Fruit fly (Drosophila melanogaster) S2 (cell line): ENCODE data around the gene Elo68alpha.

Experiments
- CG8478 ChIP-seq: fragments of >200 bp; optimal IDR thresholded peaks from 2 replicates; lab custom pipeline; 2018
- CTCF ChIP-seq, 2 experiments: fragments of >200 bp; optimal IDR thresholded peaks; 2 replicates each; lab custom pipeline; 2018

Gene Elo68alpha

DNA sequence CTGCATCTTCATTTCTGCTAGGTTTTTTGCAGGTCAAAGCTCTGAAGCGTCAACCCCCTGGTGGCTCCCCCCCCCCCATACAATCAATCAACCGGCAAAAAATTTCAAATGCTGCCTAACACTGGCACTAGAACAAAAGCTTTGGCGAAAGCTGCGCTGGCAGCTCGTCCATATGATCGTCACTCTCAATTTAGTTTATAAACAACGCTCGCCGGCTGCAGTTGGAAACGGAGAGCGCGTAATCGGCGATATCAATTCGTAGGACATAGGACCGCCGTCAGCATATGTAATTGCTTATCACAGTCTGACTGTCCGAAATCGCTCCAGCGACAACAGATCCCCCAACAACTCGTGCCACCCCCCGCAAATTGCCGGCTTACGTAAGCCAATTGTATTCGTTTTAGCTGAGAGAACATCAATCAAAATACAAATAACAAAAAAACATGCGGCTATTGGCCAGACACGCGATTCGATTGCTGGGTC lies 32.4 kb downstream of the Elo68alpha start, which contains the start of gene Mocs1:
TSS of gene Mocs1 (plus strand) at position 155 of the 483 bp plus-strand sequence.
- no peak for TF ChIP-seq CTCF (optimal IDR thresholded peaks at IDR 0.05; lab: Kevin White, UChicago)
- TF ChIP-seq CG8478 = no peak

DNA sequence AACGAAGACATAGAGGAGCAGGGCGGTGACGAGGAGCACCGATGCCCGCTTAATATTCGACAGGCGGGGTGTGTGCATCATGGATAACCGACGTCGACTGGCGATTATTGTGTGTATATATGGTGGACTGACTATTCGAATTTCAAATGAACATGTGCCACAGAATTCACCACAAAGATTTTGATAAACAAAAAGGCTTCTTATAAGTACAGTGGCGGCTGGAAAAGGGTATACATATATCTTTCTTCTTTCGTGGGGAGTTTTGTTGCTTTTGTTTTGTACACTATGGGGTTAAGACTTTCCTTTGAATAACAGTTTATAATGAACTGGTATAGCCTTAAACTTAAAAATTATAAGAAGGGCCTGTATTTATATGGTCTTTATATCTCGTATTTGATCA lies 33.1 kb downstream of the Elo68alpha start, which contains the start of gene CG6310:
TSS of gene CG6310 (minus strand) at position 101 of the 400 bp plus-strand sequence.
- TF ChIP-seq CTCF (optimal IDR thresholded peaks at IDR 0.05; lab: Kevin White, UChicago) (no peak), CG8478 (no peak)

DNA sequence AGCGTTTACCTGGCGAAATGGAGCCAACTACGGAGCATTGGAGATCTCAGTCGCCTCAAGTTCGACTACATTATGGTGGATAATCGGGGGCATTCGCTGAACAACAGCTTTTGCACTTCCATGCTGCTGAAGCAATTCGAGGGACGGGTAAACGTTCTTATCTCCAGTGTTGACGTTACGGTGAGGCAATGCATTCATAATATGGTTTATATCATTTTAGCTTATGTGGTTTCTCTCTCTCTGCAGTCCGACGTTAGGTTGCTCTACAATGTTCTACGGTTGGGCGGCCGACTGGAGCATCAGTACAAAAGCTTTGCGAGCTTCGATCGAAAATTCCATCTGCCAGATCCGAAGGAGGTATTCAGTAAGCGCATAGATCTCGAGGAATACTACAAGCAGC lies 37.0 kb downstream of the Elo68alpha start:
- no peak for TF ChIP-seq CG8478

DNA sequence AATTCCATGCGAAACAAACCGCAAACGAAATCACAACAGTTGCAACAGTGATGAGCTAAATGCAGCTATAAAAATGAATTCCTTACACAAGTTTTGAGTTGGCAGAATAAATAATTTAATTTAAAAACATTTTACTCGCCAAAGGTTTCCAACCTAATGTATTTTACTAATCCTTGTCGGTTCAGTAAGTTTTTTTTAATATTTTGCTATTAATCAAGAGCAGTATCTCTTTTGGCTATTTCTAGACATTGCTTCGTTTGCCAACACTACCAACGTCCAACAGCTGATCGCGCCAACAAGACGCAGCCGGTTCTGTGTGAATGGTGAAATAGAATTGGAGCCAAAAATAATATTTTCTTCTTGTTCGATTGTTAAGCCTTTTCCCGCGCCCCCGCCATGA lies 38.1 kb downstream of the Elo68alpha start, which contains the start of the genes CG32075, CG45101 and SuUR:
TSS of gene CG32075 (minus strand) at position 253 of the 400 bp plus-strand sequence.
TSS of gene CG45101 (plus strand) at position 303 of the 400 bp plus-strand sequence.
TSS of gene SuUR (plus strand) at position 303 of the 400 bp plus-strand sequence.
- no peak for TF ChIP-seq CTCF (optimal IDR thresholded peaks at IDR 0.05; lab: Kevin White, UChicago)
- TF ChIP-seq CG8478 = no peak

DNA sequence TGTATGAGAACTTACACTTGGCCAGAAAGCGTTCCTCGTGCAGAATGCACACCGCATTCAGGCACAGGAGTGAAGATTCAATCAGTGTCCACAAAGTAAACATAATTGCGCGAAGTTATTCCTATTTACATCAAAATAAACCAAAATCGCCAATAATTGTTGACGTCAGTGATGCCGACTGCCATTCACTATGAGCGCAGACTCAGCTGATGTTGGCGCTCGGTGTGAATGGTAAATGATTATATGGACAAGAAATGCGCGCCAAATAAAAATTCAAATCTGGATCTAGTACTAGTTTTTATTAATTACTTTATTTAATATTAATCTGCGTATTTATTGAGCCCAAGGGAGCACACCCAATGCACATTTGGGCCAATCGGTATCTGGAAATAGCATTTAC lies 40.4 kb downstream of the Elo68alpha start, which contains the start of gene CG32069:
TSS of gene CG32069 (minus strand) at position 174 of the 400 bp plus-strand sequence.
- TF ChIP-seq CTCF (optimal IDR thresholded peaks at IDR 0.05; lab: Kevin White, UChicago) = no peak

DNA sequence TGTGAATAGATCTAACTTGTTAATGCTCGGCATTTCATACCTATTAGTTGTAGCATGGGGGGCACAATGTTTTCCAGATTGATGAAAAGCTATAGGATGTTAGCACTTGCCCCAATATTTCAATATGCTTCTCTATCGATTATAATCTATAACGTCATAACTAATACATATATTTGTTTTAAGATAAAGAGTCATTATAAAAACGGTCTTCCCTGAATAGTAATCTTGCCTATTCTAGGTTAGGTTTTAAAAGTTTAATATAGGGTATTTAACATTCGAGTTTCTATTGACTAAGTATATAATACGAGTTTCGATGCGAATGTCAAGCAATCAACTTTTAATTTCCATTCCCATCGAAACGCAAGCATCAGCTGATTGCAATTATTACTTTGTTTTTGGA lies 41.6 kb downstream of the Elo68alpha start, which contains the start of the genes CG6321 and Blos2:
TSS of gene CG6321 (minus strand) at position 25 of the 400 bp plus-strand sequence.
TSS of gene Blos2 (plus strand) at position 372 of the 400 bp plus-strand sequence.
- no peak for TF ChIP-seq CTCF (optimal IDR thresholded peaks at IDR 0.05; lab: Kevin White, UChicago)
- no peak for TF ChIP-seq CG8478

DNA sequence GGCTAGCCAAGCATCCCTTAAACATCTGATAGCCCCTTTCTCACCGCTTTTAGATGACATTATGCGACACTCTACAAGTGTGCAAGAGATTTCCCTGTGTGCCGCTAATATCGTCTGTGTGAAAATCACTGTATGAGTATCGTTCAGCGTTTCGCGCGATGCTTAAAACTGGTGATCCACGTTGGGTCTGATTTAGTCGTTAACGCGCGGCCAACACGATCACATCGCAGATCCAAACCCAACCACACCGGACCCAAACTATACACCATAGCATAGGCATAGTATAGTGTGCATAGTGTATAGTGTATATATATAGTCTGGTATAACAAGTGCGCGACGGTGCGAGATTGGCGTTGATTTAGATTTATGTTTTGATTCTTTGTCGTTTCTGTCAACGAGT lies 49.0 kb downstream of the Elo68alpha start, which contains the start of gene CG7888:
TSS of gene CG7888 (plus strand) at position 193 of the 400 bp plus-strand sequence.
- TF ChIP-seq CTCF (optimal IDR thresholded peaks at IDR 0.05; lab: Kevin White, UChicago) = no peak
- TF ChIP-seq CG8478 = no peak

DNA sequence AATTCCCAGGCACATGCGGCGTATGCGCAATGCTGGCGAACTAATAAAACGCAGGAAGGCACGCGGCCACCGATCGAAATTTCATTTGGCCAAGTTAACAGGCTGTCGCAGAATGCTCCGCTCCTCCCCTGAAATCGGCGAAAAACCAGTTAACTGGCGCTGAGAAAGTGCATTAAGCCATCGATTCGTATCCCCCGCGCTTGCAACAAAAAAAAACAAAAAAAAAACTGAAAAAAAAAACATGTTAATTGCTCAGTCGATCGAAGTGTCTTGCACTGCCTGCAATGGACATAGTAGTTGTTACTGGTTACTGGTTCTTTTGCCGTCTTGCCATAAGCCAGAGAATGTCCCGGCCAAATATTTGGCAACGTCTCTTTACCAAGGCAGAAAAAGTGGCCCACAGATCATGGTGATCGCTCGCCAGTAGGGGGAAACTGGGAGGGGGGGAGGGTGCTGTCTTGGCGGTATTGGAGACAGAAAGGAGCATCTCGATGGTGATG lies 50.0 kb downstream of the Elo68alpha start:
- TF ChIP-seq CTCF (optimal IDR thresholded peaks at IDR 0.05; lab: Kevin White, UChicago) (no peak), CG8478 (no peak)
